Fruit fly (Drosophila melanogaster) whole organism, wandering third instar larva: ENCODE data around the gene CG12746.

Experiments used
- Abd-B ChIP-seq: fragments of >200 bp; optimal IDR thresholded peaks from 2 replicates; lab custom pipeline; 2017; ENCODE audit warnings: missing biosample characterization, missing genetic modification characterization
- CG32264 ChIP-seq: fragments of 200-800 bp; sonication (Bioruptor generic); optimal IDR thresholded peaks from 2 replicates; lab custom pipeline; 2016; ENCODE audit warnings: missing biosample characterization, missing genetic modification characterization
- Dfd ChIP-seq: fragments of >200 bp; optimal IDR thresholded peaks from 2 replicates; lab custom pipeline; 2017; ENCODE audit warnings: missing biosample characterization, missing genetic modification characterization
- Dif ChIP-seq: fragments of 200-275, 200-300 bp; sonication (Bioruptor generic); optimal IDR thresholded peaks from 2 replicates; lab custom pipeline; 2018; ENCODE audit warnings: missing biosample characterization, missing genetic modification characterization; ENCODE audit not compliant: partially characterized antibody
- HLH106 ChIP-seq: fragments of 200-800 bp; optimal IDR thresholded peaks from 3 replicates; lab custom pipeline; 2019; ENCODE audit warnings: missing biosample characterization, mild to moderate bottlenecking, missing genetic modification characterization, moderate library complexity
- Hnf4 ChIP-seq: fragments of 200-800 bp; sonication (Bioruptor generic); optimal IDR thresholded peaks from 2 replicates; lab custom pipeline; 2016; ENCODE audit warnings: missing biosample characterization, mild to moderate bottlenecking, missing genetic modification characterization
- Hr78 ChIP-seq: fragments of >200 bp; optimal IDR thresholded peaks from 2 replicates; lab custom pipeline; 2017; ENCODE audit warnings: missing biosample characterization, missing genetic modification characterization
- Hr83 ChIP-seq: fragments of 200-300 bp; sonication (Bioruptor generic); optimal IDR thresholded peaks from 2 replicates; lab custom pipeline; 2016; ENCODE audit warnings: missing biosample characterization, mild to moderate bottlenecking, missing genetic modification characterization, moderate library complexity; ENCODE audit not compliant: poor library complexity, severe bottlenecking
- Jra ChIP-seq: sonication (Bioruptor generic); optimal IDR thresholded peaks from 2 replicates; lab custom pipeline; 2016; ENCODE audit warnings: missing biosample characterization, missing genetic modification characterization
- N ChIP-seq: fragments of >200 bp; optimal IDR thresholded peaks from 2 replicates; lab custom pipeline; 2018; ENCODE audit warnings: missing biosample characterization, missing external identifiers, missing genetic modification characterization
- OdsH ChIP-seq: fragments of 200-800 bp; sonication (Bioruptor generic); optimal IDR thresholded peaks from 2 replicates; lab custom pipeline; 2016; ENCODE audit warnings: missing biosample characterization, mild to moderate bottlenecking, missing genetic modification characterization
- Rel ChIP-seq, 2 experiments: fragments of 200-800 bp; sonication (Bioruptor generic) in 1 of 2; optimal IDR thresholded peaks; 2 replicates in 1 of 2; 3 replicates in 1 of 2; lab custom pipeline; 2016 to 2019; ENCODE audit warnings: mild to moderate bottlenecking in 2 of 2, missing biosample characterization in 2 of 2, missing genetic modification characterization in 2 of 2, moderate library complexity in 1 of 2
- Sp1 ChIP-seq: fragments of 200-800 bp; sonication (Bioruptor generic); optimal IDR thresholded peaks from 3 replicates; lab custom pipeline; 2019; ENCODE audit warnings: missing biosample characterization, mild to moderate bottlenecking, missing genetic modification characterization, moderate library complexity
- Vsx2 ChIP-seq: fragments of 200-300, 225-300 bp; sonication (Bioruptor generic); optimal IDR thresholded peaks from 2 replicates; lab custom pipeline; 2018; ENCODE audit warnings: missing biosample characterization, missing genetic modification characterization; ENCODE audit not compliant: partially characterized antibody
- br ChIP-seq: fragments of 200-800 bp; sonication (Bioruptor generic); optimal IDR thresholded peaks from 2 replicates; lab custom pipeline; 2016; ENCODE audit warnings: missing biosample characterization, missing genetic modification characterization
- brk ChIP-seq: fragments of 200-800 bp; sonication (Bioruptor generic); optimal IDR thresholded peaks from 2 replicates; lab custom pipeline; 2016; ENCODE audit warnings: missing biosample characterization, mild to moderate bottlenecking, missing genetic modification characterization
- dl ChIP-seq, 2 experiments: fragments of 175-275, 200-275 bp in 1 of 2; fragments of 200-275 bp in 1 of 2; sonication (Bioruptor generic); optimal IDR thresholded peaks; lab custom pipeline; 2018; ENCODE audit warnings: mild to moderate bottlenecking in 2 of 2, missing biosample characterization in 2 of 2, missing genetic modification characterization in 2 of 2, moderate library complexity in 2 of 2; ENCODE audit not compliant: partially characterized antibody in 2 of 2, insufficient read depth in 1 of 2
- dmrt93B ChIP-seq: fragments of 200-800 bp; sonication (Bioruptor generic); optimal IDR thresholded peaks from 2 replicates; lab custom pipeline; 2018; ENCODE audit warnings: missing biosample characterization, mild to moderate bottlenecking, missing genetic modification characterization
- dsf ChIP-seq: sonication (Bioruptor generic); optimal IDR thresholded peaks from 2 replicates; lab custom pipeline; 2016; ENCODE audit warnings: missing biosample characterization, missing genetic modification characterization, borderline replicate concordance
- ey ChIP-seq: fragments of 200-800 bp; sonication (Bioruptor generic); optimal IDR thresholded peaks from 2 replicates; lab custom pipeline; 2016; ENCODE audit warnings: missing biosample characterization, missing genetic modification characterization
- foxo ChIP-seq, 2 experiments: fragments of 200-800 bp; sonication (Bioruptor generic); optimal IDR thresholded peaks; 2 replicates in 1 of 2; 3 replicates in 1 of 2; lab custom pipeline; 2016 to 2017; ENCODE audit warnings: missing biosample characterization in 2 of 2, missing genetic modification characterization in 2 of 2
- fru ChIP-seq: fragments of 200-800 bp; sonication (Bioruptor generic); optimal IDR thresholded peaks from 3 replicates; lab custom pipeline; 2016; ENCODE audit warnings: missing biosample characterization, mild to moderate bottlenecking, missing genetic modification characterization
- h ChIP-seq: fragments of 200-800 bp; sonication (Bioruptor generic); optimal IDR thresholded peaks from 3 replicates; lab custom pipeline; 2016; ENCODE audit warnings: missing biosample characterization, mild to moderate bottlenecking, missing genetic modification characterization
- jim ChIP-seq: fragments of 175-275, 200-325 bp; sonication (Bioruptor generic); optimal IDR thresholded peaks from 2 replicates; lab custom pipeline; 2016; ENCODE audit warnings: missing biosample characterization, mild to moderate bottlenecking, missing genetic modification characterization
- lola ChIP-seq: fragments of >200 bp; optimal IDR thresholded peaks from 2 replicates; lab custom pipeline; 2017; ENCODE audit warnings: missing biosample characterization, missing genetic modification characterization
- psq ChIP-seq: fragments of 200-800 bp; sonication (Bioruptor generic); optimal IDR thresholded peaks from 3 replicates; lab custom pipeline; 2017; ENCODE audit warnings: missing biosample characterization, mild to moderate bottlenecking, missing genetic modification characterization, moderate library complexity
- rgr ChIP-seq: fragments of 200-800 bp; sonication (Bioruptor generic); optimal IDR thresholded peaks from 3 replicates; lab custom pipeline; 2016; ENCODE audit warnings: missing biosample characterization, mild to moderate bottlenecking, missing genetic modification characterization
- sv ChIP-seq: fragments of 200-800 bp; sonication (Bioruptor generic); optimal IDR thresholded peaks from 3 replicates; lab custom pipeline; 2016; ENCODE audit warnings: missing biosample characterization, missing genetic modification characterization
- woc ChIP-seq: sonication (Bioruptor generic); optimal IDR thresholded peaks from 2 replicates; lab custom pipeline; 2016; ENCODE audit warnings: missing biosample characterization, mild to moderate bottlenecking, missing genetic modification characterization

CG12746 gene

dm6 chr3R:5610656-5611055 is 46.0 kb downstream of the CG12746 start:
- no peak for TF ChIP-seq OdsH (GFP tag; lab: Kevin White, UChicago)
- TF ChIP-seq N (GFP tag; lab: Kevin White, UChicago): no peak
- no peak for TF ChIP-seq Jra

- TF ChIP-seq dl (GFP tag; optimal IDR thresholded peaks at IDR 0.05; lab: Kevin White, UChicago; ENCODE audit: insufficient read depth in 1 of 2, partially characterized antibody in 2 of 2) (peak in 1 of 2 experiments; percentile 28), fru (GFP tag; lab: Kevin White, UChicago) (peak; percentile 31), Hr83 (no peak), psq (peak; percentile 98), woc (no peak)
Measured at dm6 chr3R:5611167-5611566, 46.5 kb downstream of the CG12746 start.

dm6 chr3R:5611733-5612132 is 47.1 kb downstream of the CG12746 start:
- TF ChIP-seq brk (GFP tag; lab: Kevin White, UChicago) (no peak), Sp1 (GFP tag; lab: Kevin White, UChicago) (no peak), Vsx2 (GFP tag; lab: Kevin White, UChicago) (no peak), dsf (GFP tag; lab: Kevin White, UChicago) (no peak), woc (no peak), dmrt93B (GFP tag; lab: Kevin White, UChicago) (no peak)

- peak; percentile 24 for TF ChIP-seq psq
- TF ChIP-seq brk (GFP tag; lab: Kevin White, UChicago): no peak
- TF ChIP-seq Hr78: no peak
- TF ChIP-seq Vsx2 (GFP tag; lab: Kevin White, UChicago): no peak
- peak; percentile 6 for TF ChIP-seq N (GFP tag; lab: Kevin White, UChicago)
- TF ChIP-seq fru (GFP tag; lab: Kevin White, UChicago): peak; percentile 13
- TF ChIP-seq Dif (GFP tag; lab: Kevin White, UChicago): peak; percentile 38
- TF ChIP-seq ey: no peak
- TF ChIP-seq Hnf4 (GFP tag; lab: Kevin White, UChicago): no peak
- TF ChIP-seq, all 38 proteins: peak for 4
Measured at dm6 chr3R:5612372-5613113, 47.9 kb downstream of the CG12746 start, which contains the start of gene Rga. Gene Rga, minus strand, starts transcription at chr3R:5613112.

- peak; percentile 53 for TF ChIP-seq h (GFP tag; lab: Kevin White, UChicago)
- TF ChIP-seq Rel (GFP tag; optimal IDR thresholded peaks at IDR 0.05; lab: Kevin White, UChicago): no peak
- TF ChIP-seq Rel (tag; optimal IDR thresholded peaks at IDR 0.05; lab: Kevin White, UChicago): peak; percentile 16
- TF ChIP-seq CG32264: no peak
- no peak for TF ChIP-seq N (GFP tag; lab: Kevin White, UChicago)
- peak; percentile 68 for TF ChIP-seq Dif (GFP tag; lab: Kevin White, UChicago)
- TF ChIP-seq ey: peak; percentile 3
- TF ChIP-seq lola (GFP tag; lab: Kevin White, UChicago): no peak
- TF ChIP-seq psq: no peak
- TF ChIP-seq sv (GFP tag; lab: Kevin White, UChicago): peak; percentile 29
- TF ChIP-seq Jra: peak; percentile 58
- TF ChIP-seq Sp1 (GFP tag; lab: Kevin White, UChicago): no peak
- peak; percentile 43 for TF ChIP-seq fru (GFP tag; lab: Kevin White, UChicago)
- TF ChIP-seq foxo (GFP tag; optimal IDR thresholded peaks at IDR 0.05; lab: Kevin White, UChicago): peak in 1 of 2 experiments; percentile 45
- TF ChIP-seq Hnf4 (GFP tag; lab: Kevin White, UChicago): peak; percentile 51
- TF ChIP-seq rgr: peak; percentile 65
- TF ChIP-seq woc: no peak
- no peak for TF ChIP-seq Dfd (GFP tag; lab: Kevin White, UChicago)
- peak; percentile 31 for TF ChIP-seq HLH106
- TF ChIP-seq, all 38 proteins: peak for 11
Measured at dm6 chr3R:5613114-5613443, 48.4 kb downstream of the CG12746 start, which contains the start of gene Atu. Gene Atu, plus strand, starts transcription at chr3R:5613358.

- no peak for TF ChIP-seq Vsx2 (GFP tag; lab: Kevin White, UChicago)
- TF ChIP-seq Abd-B (GFP tag; lab: Kevin White, UChicago): no peak
- no peak for TF ChIP-seq h (GFP tag; lab: Kevin White, UChicago)
- no peak for TF ChIP-seq dmrt93B (GFP tag; lab: Kevin White, UChicago)
- TF ChIP-seq jim (GFP tag; lab: Kevin White, UChicago): no peak
- no peak for TF ChIP-seq br
Measured at dm6 chr3R:5615484-5615883, 50.8 kb downstream of the CG12746 start.
